Fruit fly (Drosophila melanogaster) whole organism, larva: ENCODE measurements around the gene Utx.

ENCODE experiments used
- noc ChIP-seq: fragments of 200-800 bp; sonication (Bioruptor generic); optimal IDR thresholded peaks from 3 replicates; lab custom pipeline; 2019; ENCODE audit warnings: missing biosample characterization, mild to moderate bottlenecking, missing genetic modification characterization, moderate library complexity

The Utx gene

dm6 chr2L:10232827-10233226 lies 45.8 kb downstream of the Utx start:
- TF ChIP-seq noc (tag; lab: Kevin White, UChicago): no peak

dm6 chr2L:10232152-10232816 lies 46.3 kb downstream of the Utx start, which contains the start of gene eEF1delta:
TSS of gene eEF1delta (plus strand) at chr2L:10232507.
- no peak for TF ChIP-seq noc (tag; lab: Kevin White, UChicago)

- no peak for TF ChIP-seq noc (tag; lab: Kevin White, UChicago)
Measured at dm6 chr2L:10231510-10231909, 47.1 kb downstream of the Utx start, which contains the start of gene ova. TSS of gene ova (minus strand) at chr2L:10231692.

- TF ChIP-seq noc (tag; lab: Kevin White, UChicago): no peak
Measured at dm6 chr2L:10231092-10231494, 47.5 kb downstream of the Utx start.

dm6 chr2L:10230455-10230854 lies 48.2 kb downstream of the Utx start:
- no peak for TF ChIP-seq noc (tag; lab: Kevin White, UChicago)

dm6 chr2L:10226724-10227407 lies 51.7 kb downstream of the Utx start, which contains the start of gene CG5708:
TSS of gene CG5708 (minus strand) at chr2L:10226808.
- TF ChIP-seq noc (tag; lab: Kevin White, UChicago): no peak

- TF ChIP-seq noc (tag; lab: Kevin White, UChicago): no peak
Measured at dm6 chr2L:10226213-10226723, 52.3 kb downstream of the Utx start.

- TF ChIP-seq noc (tag; lab: Kevin White, UChicago): no peak
Measured at dm6 chr2L:10222550-10223231, 55.9 kb downstream of the Utx start, which contains the start of gene Bcs1. TSS of gene Bcs1 (plus strand) at chr2L:10222657.
